Fruit fly (Drosophila melanogaster): ENCODE measurements around the gene zuc.
A peak's percentile ranks its signal among the peaks of the same experiment; 100 is the strongest.

Gene zuc

DNA sequence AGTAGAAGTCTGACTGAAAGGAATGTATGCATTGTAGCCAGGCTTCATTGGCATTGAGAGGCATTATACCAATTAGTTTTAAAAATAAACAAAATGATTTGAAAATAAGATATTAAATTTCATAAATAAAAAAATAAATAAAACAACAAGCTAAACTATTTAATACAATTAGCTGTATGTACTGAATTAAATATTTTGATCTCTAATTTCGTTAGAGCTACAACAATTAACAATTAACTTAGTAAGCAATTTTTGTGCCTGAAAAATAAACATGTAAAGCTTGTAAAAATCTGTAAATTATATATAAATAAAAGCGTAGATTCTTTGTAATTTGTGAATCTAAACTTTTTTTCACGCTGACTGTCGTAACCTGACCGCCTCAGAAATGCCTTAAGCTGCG is 18.2 kb upstream of the zuc start, which contains the start of gene Rh5:
Gene Rh5, plus strand, starts transcription at position 301 of the 400 bp plus-strand sequence.
- no peak for TF ChIP-seq CrebA (GFP tag; optimal IDR thresholded peaks at IDR 0.05; ENCODE audit: borderline replicate concordance)
- no peak for TF ChIP-seq ey (GFP tag; optimal IDR thresholded peaks at IDR 0.05)
- no peak for TF ChIP-seq OdsH (GFP tag; optimal IDR thresholded peaks at IDR 0.05)
- TF ChIP-seq br (GFP tag; optimal IDR thresholded peaks at IDR 0.05): no peak
- no peak for TF ChIP-seq fru (GFP tag; optimal IDR thresholded peaks at IDR 0.05)
- TF ChIP-seq psq (GFP tag; optimal IDR thresholded peaks at IDR 0.05): no peak
- no peak for TF ChIP-seq Sp1 (GFP tag; optimal IDR thresholded peaks at IDR 0.05)
- TF ChIP-seq GATAd (GFP tag; optimal IDR thresholded peaks at IDR 0.05): no peak
- TF ChIP-seq sage (GFP tag; optimal IDR thresholded peaks at IDR 0.05): no peak
- TF ChIP-seq sv (GFP tag; optimal IDR thresholded peaks at IDR 0.05): no peak

DNA sequence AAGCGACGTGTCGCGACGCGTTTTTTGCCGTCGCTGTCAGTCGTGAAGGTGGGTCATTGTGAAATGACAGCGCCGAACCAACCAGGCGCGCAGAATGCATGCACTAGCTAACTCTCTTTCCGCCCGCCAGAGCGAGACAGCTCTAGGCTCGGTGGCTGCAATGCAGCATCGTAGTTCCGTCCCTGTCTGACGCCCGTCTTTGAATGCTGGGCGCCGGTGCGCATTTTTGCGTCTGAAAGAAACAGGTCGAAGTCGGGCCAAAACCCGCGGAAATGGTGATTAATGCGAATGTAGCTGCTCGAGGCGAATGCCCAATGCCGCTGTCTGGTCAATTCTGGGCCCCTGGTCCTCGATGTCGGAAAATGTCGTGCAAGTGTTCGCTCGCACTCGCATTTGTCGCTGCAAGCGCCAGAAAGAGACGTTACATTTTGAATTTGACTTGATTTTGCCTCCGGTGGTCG is 17.7 kb upstream of the zuc start:
- TF ChIP-seq ey (GFP tag; optimal IDR thresholded peaks at IDR 0.05) (peak; percentile 48), Hnf4 (GFP tag; optimal IDR thresholded peaks at IDR 0.05) (peak; percentile 45), HLH106 (tag; optimal IDR thresholded peaks at IDR 0.05) (peak; percentile 51), sv (GFP tag; optimal IDR thresholded peaks at IDR 0.05) (no peak), dmrt93B (GFP tag; optimal IDR thresholded peaks at IDR 0.05) (peak; percentile 12), CG9705 (GFP tag; optimal IDR thresholded peaks at IDR 0.05) (peak; percentile 3), br (GFP tag; optimal IDR thresholded peaks at IDR 0.05) (peak; percentile 76), CrebA (GFP tag; optimal IDR thresholded peaks at IDR 0.05; ENCODE audit: borderline replicate concordance) (no peak), Jra (GFP tag; optimal IDR thresholded peaks at IDR 0.05) (peak; percentile 86), Hr78 (GFP tag; optimal IDR thresholded peaks at IDR 0.05) (no peak), rgr (GFP tag; optimal IDR thresholded peaks at IDR 0.05) (peak; percentile 45), Sp1 (GFP tag; optimal IDR thresholded peaks at IDR 0.05) (peak; percentile 76), h (GFP tag; optimal IDR thresholded peaks at IDR 0.05) (peak; percentile 86), Hr83 (GFP tag; optimal IDR thresholded peaks at IDR 0.05; ENCODE audit: poor library complexity, severe bottlenecking) (peak; percentile 88), dl (GFP tag; optimal IDR thresholded peaks at IDR 0.05; ENCODE audit: insufficient read depth in 1 of 2, partially characterized antibody in 2 of 2) (peak; percentile 78 to 87), fru (GFP tag; optimal IDR thresholded peaks at IDR 0.05) (peak; percentile 56), sage (GFP tag; optimal IDR thresholded peaks at IDR 0.05) (no peak), Rel (GFP tag; optimal IDR thresholded peaks at IDR 0.05) (no peak), Rel (tag; optimal IDR thresholded peaks at IDR 0.05) (peak; percentile 96)

DNA sequence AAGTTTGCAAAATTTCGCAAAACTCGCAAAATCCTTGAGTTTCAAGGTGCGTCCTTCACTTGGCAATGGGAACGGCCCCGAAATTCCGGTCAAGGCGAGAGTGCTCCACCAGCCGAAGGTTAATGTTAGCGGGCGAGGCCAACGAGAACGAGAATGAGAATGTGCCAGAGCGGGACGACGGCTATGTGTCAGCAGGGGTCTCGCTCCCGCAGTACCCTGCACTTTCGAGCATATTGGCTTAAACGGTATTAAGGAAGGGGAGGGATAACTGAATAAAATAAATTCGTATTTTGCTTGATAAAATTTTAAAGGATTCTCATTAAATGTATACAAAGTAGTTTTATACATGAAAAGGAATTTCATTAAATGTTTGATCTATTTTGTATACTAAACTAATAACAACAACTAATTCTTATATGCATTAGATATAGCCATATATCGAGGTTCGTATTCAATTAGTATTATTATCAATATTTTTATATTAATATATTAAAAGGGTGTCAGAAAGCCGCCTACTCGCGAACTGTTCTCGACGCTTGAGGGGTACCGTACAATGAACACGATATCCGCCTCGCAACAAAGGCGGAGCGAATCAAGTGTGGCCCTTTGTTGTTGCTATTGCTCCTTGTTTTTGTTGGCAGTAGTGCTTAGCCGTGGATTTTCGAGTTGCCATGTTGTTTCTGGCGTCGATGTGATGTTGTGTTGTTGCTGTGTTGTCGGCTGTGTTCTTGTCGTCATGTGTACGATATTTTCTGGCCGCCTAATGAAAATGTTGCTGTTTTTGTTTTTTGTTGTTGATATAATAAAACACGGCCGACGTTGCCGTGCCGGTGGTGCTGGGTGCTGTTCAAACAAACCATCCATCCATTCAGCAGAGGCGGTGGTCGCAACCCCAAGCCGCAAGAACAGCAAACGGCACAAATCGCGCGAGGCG is 17.0 kb upstream of the zuc start:
- TF ChIP-seq foxo (GFP tag; optimal IDR thresholded peaks at IDR 0.05) (peak; percentile 62 to 88), woc (GFP tag; optimal IDR thresholded peaks at IDR 0.05) (peak; percentile 93), rgr (GFP tag; optimal IDR thresholded peaks at IDR 0.05) (peak; percentile 83), CrebA (GFP tag; optimal IDR thresholded peaks at IDR 0.05; ENCODE audit: borderline replicate concordance) (no peak), psq (GFP tag; optimal IDR thresholded peaks at IDR 0.05) (peak; percentile 88), Dif (GFP tag; optimal IDR thresholded peaks at IDR 0.05; ENCODE audit: partially characterized antibody) (no peak), dsf (GFP tag; optimal IDR thresholded peaks at IDR 0.05; ENCODE audit: borderline replicate concordance) (no peak), usp (GFP tag; optimal IDR thresholded peaks at IDR 0.05) (no peak), h (GFP tag; optimal IDR thresholded peaks at IDR 0.05) (peak; percentile 64), jim (GFP tag; optimal IDR thresholded peaks at IDR 0.05) (peak; percentile 70), Hr83 (GFP tag; optimal IDR thresholded peaks at IDR 0.05; ENCODE audit: poor library complexity, severe bottlenecking) (peak; percentile 78), sv (GFP tag; optimal IDR thresholded peaks at IDR 0.05) (peak; percentile 88), Jra (GFP tag; optimal IDR thresholded peaks at IDR 0.05) (no peak), Vsx2 (GFP tag; optimal IDR thresholded peaks at IDR 0.05; ENCODE audit: partially characterized antibody) (no peak), Rel (GFP tag; optimal IDR thresholded peaks at IDR 0.05) (no peak), Rel (tag; optimal IDR thresholded peaks at IDR 0.05) (peak; percentile 87), pan (optimal IDR thresholded peaks at IDR 0.05) (no peak), Hnf4 (GFP tag; optimal IDR thresholded peaks at IDR 0.05) (no peak), OdsH (GFP tag; optimal IDR thresholded peaks at IDR 0.05) (peak; percentile 86), N (GFP tag; optimal IDR thresholded peaks at IDR 0.05) (no peak), br (GFP tag; optimal IDR thresholded peaks at IDR 0.05) (peak; percentile 57), GATAd (GFP tag; optimal IDR thresholded peaks at IDR 0.05) (no peak), CG9705 (GFP tag; optimal IDR thresholded peaks at IDR 0.05) (peak; percentile 87), dl (GFP tag; optimal IDR thresholded peaks at IDR 0.05; ENCODE audit: insufficient read depth in 1 of 2, partially characterized antibody in 2 of 2) (peak; percentile 56 to 70), Dfd (GFP tag; optimal IDR thresholded peaks at IDR 0.05) (peak; percentile 30), fru (GFP tag; optimal IDR thresholded peaks at IDR 0.05) (peak; percentile 83), CG32264 (GFP tag; optimal IDR thresholded peaks at IDR 0.05) (peak; percentile 46), Sp1 (GFP tag; optimal IDR thresholded peaks at IDR 0.05) (peak; percentile 97), ey (GFP tag; optimal IDR thresholded peaks at IDR 0.05) (peak; percentile 54), dmrt93B (GFP tag; optimal IDR thresholded peaks at IDR 0.05) (peak; percentile 86), Abd-B (GFP tag; optimal IDR thresholded peaks at IDR 0.05) (no peak), brk (GFP tag; optimal IDR thresholded peaks at IDR 0.05) (no peak), sage (GFP tag; optimal IDR thresholded peaks at IDR 0.05) (peak; percentile 77), Myc (optimal IDR thresholded peaks at IDR 0.05) (no peak), HLH106 (tag; optimal IDR thresholded peaks at IDR 0.05) (peak; percentile 95)
